Worm (Caenorhabditis elegans) whole organism, late embryonic: ENCODE measurements around the gene syd-2.

Source experiments
- K02D7.2 ChIP-seq: sonication (generic microtip); optimal IDR thresholded peaks from 2 replicates; lab custom pipeline; 2017; ENCODE audit warnings: mild to moderate bottlenecking, missing genetic modification characterization, missing compliant biosample characterization
- K09A11.1 ChIP-seq: sonication (generic microtip); optimal IDR thresholded peaks from 2 replicates; lab custom pipeline; 2017; ENCODE audit warnings: antibody characterized with exemption, mild to moderate bottlenecking, missing genetic modification characterization, missing compliant biosample characterization; ENCODE audit not compliant: insufficient read depth
- ahr-1 ChIP-seq: sonication (generic microtip); optimal IDR thresholded peaks from 2 replicates; lab custom pipeline; 2016; ENCODE audit warnings: missing genetic modification characterization, missing compliant biosample characterization
- ceh-18 ChIP-seq: sonication (generic microtip); optimal IDR thresholded peaks from 2 replicates; lab custom pipeline; 2016; ENCODE audit warnings: missing genetic modification characterization, missing compliant biosample characterization
- ceh-45 ChIP-seq: fragments of 200-800 bp; sonication (Bioruptor generic); IDR thresholded peaks from 2 replicates; pipeline ENCODE4 v1.3.6; 2022; ENCODE audit warnings: missing genetic modification reagents, missing genetic modification characterization, missing compliant biosample characterization
- dve-1 ChIP-seq: sonication (generic microtip); optimal IDR thresholded peaks from 2 replicates; lab custom pipeline; 2017; ENCODE audit warnings: antibody characterized with exemption, mild to moderate bottlenecking, missing genetic modification characterization, missing compliant biosample characterization
- fax-1 ChIP-seq: sonication (generic microtip); optimal IDR thresholded peaks from 2 replicates; lab custom pipeline; 2016; ENCODE audit warnings: missing genotype, missing genetic modification characterization, missing compliant biosample characterization
- pha-2 ChIP-seq: sonication (generic microtip); optimal IDR thresholded peaks from 2 replicates; lab custom pipeline; 2017; ENCODE audit warnings: mild to moderate bottlenecking, missing genetic modification characterization, missing compliant biosample characterization
- pha-4 ChIP-seq: fragments of 150-350 bp; optimal IDR thresholded peaks from 2 replicates; lab custom pipeline; 2018; ENCODE audit warnings: missing biosample characterization, missing genetic modification reagents, missing genetic modification characterization
- sox-4 ChIP-seq: sonication (generic microtip); optimal IDR thresholded peaks from 2 replicates; lab custom pipeline; 2017; ENCODE audit warnings: mild to moderate bottlenecking, missing genetic modification characterization, inconsistent platforms, missing compliant biosample characterization
- tbx-2 ChIP-seq: sonication (generic microtip); optimal IDR thresholded peaks from 2 replicates; lab custom pipeline; 2016; ENCODE audit warnings: missing genetic modification characterization, missing compliant biosample characterization
- tbx-7 ChIP-seq: sonication (generic microtip); optimal IDR thresholded peaks from 2 replicates; lab custom pipeline; 2016; ENCODE audit warnings: missing genotype, missing genetic modification characterization, missing compliant biosample characterization

DNA sequence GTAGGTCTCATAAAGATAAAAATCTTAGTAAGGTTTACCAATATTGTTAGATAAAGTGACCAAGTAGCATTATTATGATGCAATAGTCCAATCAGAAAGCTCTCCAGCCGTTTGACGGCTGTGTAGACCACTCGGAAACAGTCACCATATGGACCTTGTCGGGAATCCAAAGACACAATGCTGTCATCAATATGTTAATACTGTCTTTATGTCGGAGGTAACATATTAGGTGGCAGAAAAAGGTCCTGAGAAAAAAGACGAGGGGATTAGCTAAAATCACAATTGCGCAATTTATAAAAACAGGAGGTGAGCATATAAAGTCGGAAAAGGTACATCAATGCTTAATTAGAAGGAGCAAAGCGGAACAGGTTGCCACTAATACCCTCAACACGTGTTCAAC is 47.1 kb downstream of the syd-2 start:
- TF ChIP-seq ceh-18 (tag; lab: Kevin White, UChicago), result no peak
- no peak for TF ChIP-seq K02D7.2 (tag; lab: Kevin White, UChicago)
- TF ChIP-seq K09A11.1 (tag; lab: Kevin White, UChicago), result no peak
- TF ChIP-seq pha-2 (tag; lab: Kevin White, UChicago), result no peak
- no peak for TF ChIP-seq ceh-45 (GFP tag; lab: Robert Waterston, UW)
- TF ChIP-seq pha-4 (tag; lab: Kevin White, UChicago), result no peak
- TF ChIP-seq tbx-2 (tag; lab: Kevin White, UChicago), result no peak
- TF ChIP-seq fax-1 (tag; lab: Kevin White, UChicago), result no peak
- TF ChIP-seq tbx-7 (tag; lab: Kevin White, UChicago), result no peak
- no peak for TF ChIP-seq dve-1
- no peak for TF ChIP-seq sox-4 (tag; lab: Kevin White, UChicago)
- TF ChIP-seq ahr-1 (tag; lab: Kevin White, UChicago), result no peak
